Worm (Caenorhabditis elegans) whole organism, midembryonic: ENCODE data around the gene C09G5.13.

Source experiments
- T22C8.4 ChIP-seq: fragments of 200-800 bp; sonication (Bioruptor generic); IDR thresholded peaks from 2 replicates; pipeline ENCODE4 v1.3.6; 2022; ENCODE audit warnings: missing genetic modification characterization, missing compliant biosample characterization
- cog-1 ChIP-seq: sonication (generic microtip); optimal IDR thresholded peaks from 2 replicates; lab custom pipeline; 2016; ENCODE audit warnings: missing genetic modification characterization, missing compliant biosample characterization
- flt-1 ChIP-seq: fragments of 200-800 bp; sonication (Bioruptor generic); IDR thresholded peaks from 2 replicates; pipeline ENCODE4 v1.3.6; 2022; ENCODE audit warnings: missing genetic modification characterization, missing compliant biosample characterization
- klf-2 ChIP-seq: fragments of 200-800 bp; sonication (Bioruptor generic); conservative IDR thresholded peaks from 2 replicates; pipeline ENCODE4 v1.3.6; 2022; ENCODE audit warnings: missing genetic modification reagents, missing genetic modification characterization, missing compliant biosample characterization
- med-1 ChIP-seq: sonication (generic microtip); optimal IDR thresholded peaks from 2 replicates; lab custom pipeline; 2017; ENCODE audit warnings: missing genetic modification characterization, mild to moderate bottlenecking, missing compliant biosample characterization, antibody characterized with exemption, missing genetic modification reagents; ENCODE audit not compliant: insufficient read depth
- ref-1 ChIP-seq: fragments of 200-800 bp; sonication (Bioruptor generic); conservative IDR thresholded peaks from 2 replicates; pipeline ENCODE4 v1.3.6; 2022; ENCODE audit warnings: missing genetic modification reagents, missing genetic modification characterization, missing compliant biosample characterization
- tab-1 ChIP-seq: fragments of 200-800 bp; sonication (Bioruptor generic); IDR thresholded peaks from 2 replicates; pipeline ENCODE4 v1.3.6; 2022; ENCODE audit warnings: missing genetic modification characterization, missing compliant biosample characterization
- ztf-23 ChIP-seq: fragments of 200-800 bp; sonication (Bioruptor generic); IDR thresholded peaks from 2 replicates; pipeline ENCODE4 v1.3.6; 2022; ENCODE audit warnings: missing genetic modification reagents, missing genetic modification characterization, missing compliant biosample characterization
- ztf-29 ChIP-seq: fragments of 200-800 bp; sonication (Bioruptor generic); IDR thresholded peaks from 2 replicates; pipeline ENCODE4 v1.3.6; 2022; ENCODE audit warnings: missing genetic modification reagents, missing genetic modification characterization, missing compliant biosample characterization

DNA sequence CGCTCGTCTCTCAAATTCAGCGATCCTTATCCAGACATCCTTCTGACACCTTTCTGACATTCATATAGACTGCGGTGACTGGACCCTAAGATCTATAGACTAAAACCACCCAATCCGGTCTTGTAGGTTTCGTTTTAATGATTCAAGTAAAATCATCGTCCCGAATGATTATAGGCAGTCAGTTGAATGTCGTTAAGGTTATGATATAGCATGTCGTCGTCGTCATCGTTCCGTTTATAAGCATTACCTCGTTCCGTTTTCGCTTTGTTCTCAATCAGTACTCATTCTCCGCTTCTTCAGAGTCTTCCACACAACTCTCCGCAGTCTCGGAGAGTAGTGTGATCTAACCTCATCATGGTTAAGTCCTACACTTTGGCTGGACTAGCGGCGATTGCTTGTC is 8.6 kb upstream of the C09G5.13 start, which contains the start of gene bli-1:
- no peak for TF ChIP-seq flt-1 (GFP tag; lab: Robert Waterston, UW)
- TF ChIP-seq T22C8.4 (GFP tag; lab: Robert Waterston, UW), result no peak
- TF ChIP-seq cog-1 (tag; lab: Kevin White, UChicago), result no peak
- TF ChIP-seq ztf-29, result no peak
- TF ChIP-seq ref-1, result no peak
- no peak for TF ChIP-seq ztf-23 (GFP tag; lab: Robert Waterston, UW)
- TF ChIP-seq med-1, result no peak
- no peak for TF ChIP-seq klf-2 (GFP tag; lab: Robert Waterston, UW)
- no peak for TF ChIP-seq tab-1
